Worm (Caenorhabditis elegans): ENCODE measurements around the gene ttr-19.

- TF ChIP-seq unc-130 (GFP tag; optimal IDR thresholded peaks at IDR 0.05) (no peak), nhr-77 (tag; optimal IDR thresholded peaks at IDR 0.05) (peak; percentile 73), daf-12 (tag; optimal IDR thresholded peaks at IDR 0.05) (no peak), hlh-11 (tag; optimal IDR thresholded peaks at IDR 0.05) (peak; percentile 75)
Measured at ce11 chrV:10256050-10256449, 28.8 kb upstream of the ttr-19 start, which contains the start of gene nhr-232.

All from whole organism, L4 larva.